Fruit fly (Drosophila melanogaster): ENCODE data around the gene Hsp60A.

The Hsp60A gene

dm6 chrX:11148272-11148835, 40.1 kb downstream of the Hsp60A start, which contains the start of gene Ran (continued):
- TF ChIP-seq CG16779 (GFP tag; IDR thresholded peaks at IDR 0.05) (no peak), bcd (GFP tag; optimal IDR thresholded peaks at IDR 0.05) (no peak), abd-A (tag; optimal IDR thresholded peaks at IDR 0.05) (no peak), en (GFP tag; optimal IDR thresholded peaks at IDR 0.05) (no peak), sd (tag; optimal IDR thresholded peaks at IDR 0.05) (no peak), CG4854 (GFP tag; optimal IDR thresholded peaks at IDR 0.05) (no peak), Drgx (GFP tag; IDR thresholded peaks at IDR 0.05) (no peak), Elba2 (GFP tag; optimal IDR thresholded peaks at IDR 0.05) (no peak), jigr1 (GFP tag; IDR thresholded peaks at IDR 0.05) (no peak), Bdp1 (GFP tag; optimal IDR thresholded peaks at IDR 0.05) (no peak), CG17612 (GFP tag; IDR thresholded peaks at IDR 0.05) (no peak), cas (GFP tag; IDR thresholded peaks at IDR 0.05) (no peak), pum (GFP tag; optimal IDR thresholded peaks at IDR 0.05) (no peak), grn (GFP tag; optimal IDR thresholded peaks at IDR 0.05) (no peak), Kr (GFP tag; optimal IDR thresholded peaks at IDR 0.05) (no peak), Dll (GFP tag; IDR thresholded peaks at IDR 0.05; ENCODE audit: partially characterized antibody) (no peak), gro (GFP tag; optimal IDR thresholded peaks at IDR 0.05) (no peak), CG17359 (tag; optimal IDR thresholded peaks at IDR 0.05) (no peak), trh (GFP tag; optimal IDR thresholded peaks at IDR 0.05) (no peak), Oli (tag; optimal IDR thresholded peaks at IDR 0.05) (no peak), Neu2 (GFP tag; optimal IDR thresholded peaks at IDR 0.05; ENCODE audit: borderline replicate concordance) (no peak), Hr3 (GFP tag; optimal IDR thresholded peaks at IDR 0.05) (no peak), grau (tag; optimal IDR thresholded peaks at IDR 0.05) (peak; percentile 15), Vsx1 (GFP tag; optimal IDR thresholded peaks at IDR 0.05) (no peak), ttk (GFP tag; IDR thresholded peaks at IDR 0.05) (no peak; the same call in 1 of the 2 replicates), CG12942 (GFP tag; optimal IDR thresholded peaks at IDR 0.05) (no peak), CG13296 (GFP tag; optimal IDR thresholded peaks at IDR 0.05) (no peak), CG8944 (GFP tag; optimal IDR thresholded peaks at IDR 0.05) (no peak), pfk (GFP tag; optimal IDR thresholded peaks at IDR 0.05) (peak; percentile 55), ftz-f1 (GFP tag; optimal IDR thresholded peaks at IDR 0.05) (no peak), CG17568 (GFP tag; optimal IDR thresholded peaks at IDR 0.05) (no peak), shn (GFP tag; optimal IDR thresholded peaks at IDR 0.05) (no peak), CG2199 (GFP tag; IDR thresholded peaks at IDR 0.05) (no peak), nom (GFP tag; optimal IDR thresholded peaks at IDR 0.05) (no peak), CG10431 (GFP tag; optimal IDR thresholded peaks at IDR 0.05) (no peak), HmgD (GFP tag; optimal IDR thresholded peaks at IDR 0.05) (no peak), Pdp1 (GFP tag; optimal IDR thresholded peaks at IDR 0.05) (no peak), Optix (GFP tag; IDR thresholded peaks at IDR 0.05) (no peak), cg (GFP tag; optimal IDR thresholded peaks at IDR 0.05) (no peak), zfh2 (GFP tag; optimal IDR thresholded peaks at IDR 0.05) (peak; percentile 16), Oaz (GFP tag; IDR thresholded peaks at IDR 0.05) (no peak), CG8359 (GFP tag; optimal IDR thresholded peaks at IDR 0.05; ENCODE audit: borderline replicate concordance) (no peak), scrt (GFP tag; optimal IDR thresholded peaks at IDR 0.05) (no peak), CG10565 (GFP tag; optimal IDR thresholded peaks at IDR 0.05) (no peak), az2 (GFP tag; optimal IDR thresholded peaks at IDR 0.05) (no peak), Gsc (GFP tag; IDR thresholded peaks at IDR 0.05) (no peak), CG12236 (GFP tag; optimal IDR thresholded peaks at IDR 0.05) (no peak), danr (GFP tag; IDR thresholded peaks at IDR 0.05) (no peak), Mad (GFP tag; optimal IDR thresholded peaks at IDR 0.05) (no peak), Poxn (GFP tag; IDR thresholded peaks at IDR 0.05) (no peak), chm (GFP tag; IDR thresholded peaks at IDR 0.05) (no peak), CG1024 (GFP tag; IDR thresholded peaks at IDR 0.05) (peak; percentile 83)
